Fruit fly (Drosophila melanogaster): Measurements from ENCODE around the gene ssx.

ssx gene

DNA sequence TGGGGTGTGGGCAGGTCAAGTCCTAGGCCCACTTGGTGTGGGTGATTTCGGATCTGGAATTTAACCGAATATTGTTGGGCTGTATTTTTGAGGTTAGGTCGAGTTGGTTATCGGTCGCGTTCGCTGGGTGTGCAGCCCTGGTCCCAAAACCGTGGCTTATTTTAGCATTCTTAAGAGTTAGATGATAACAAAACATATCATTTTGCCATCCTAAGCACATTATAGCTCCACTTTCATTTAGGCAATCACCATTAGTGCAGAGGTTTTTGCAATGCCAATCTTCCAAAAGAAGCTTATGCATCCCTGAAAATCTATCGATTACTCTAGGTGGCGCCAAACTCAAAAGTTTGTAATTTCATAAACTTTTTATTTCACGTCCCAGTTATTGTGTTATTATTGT lies 21.1 kb upstream of the ssx start, which contains the start of gene MTPAP (continued):
- TF ChIP-seq kni (GFP tag; optimal IDR thresholded peaks at IDR 0.05) (no peak), CG10959 (GFP tag; IDR thresholded peaks at IDR 0.05) (no peak), E2f1 (GFP tag; IDR thresholded peaks at IDR 0.05) (no peak), scrt (GFP tag; optimal IDR thresholded peaks at IDR 0.05) (no peak), ash1 (GFP tag; optimal IDR thresholded peaks at IDR 0.05) (no peak), ac (GFP tag; optimal IDR thresholded peaks at IDR 0.05) (no peak), sna (GFP tag; IDR thresholded peaks at IDR 0.05; ENCODE audit: partially characterized antibody) (peak; percentile 61; the same call in 1 of the 2 replicates), CG2678 (tag; optimal IDR thresholded peaks at IDR 0.05) (no peak), Med (GFP tag) (peak; percentile 84), fru (optimal IDR thresholded peaks at IDR 0.05) (no peak), Asciz (GFP tag; optimal IDR thresholded peaks at IDR 0.05) (no peak), CG13123 (GFP tag; optimal IDR thresholded peaks at IDR 0.05) (no peak), CG15073 (GFP tag; optimal IDR thresholded peaks at IDR 0.05) (no peak), CG16863 (GFP tag; optimal IDR thresholded peaks at IDR 0.05) (no peak), CG8388 (GFP tag; optimal IDR thresholded peaks at IDR 0.05) (no peak), her (GFP tag; optimal IDR thresholded peaks at IDR 0.05) (peak; percentile 14), dpn (GFP tag; optimal IDR thresholded peaks at IDR 0.05) (peak in 1 of 2 experiments; percentile 39), lilli (GFP tag; optimal IDR thresholded peaks at IDR 0.05) (peak; percentile 44), abd-A (tag; optimal IDR thresholded peaks at IDR 0.05) (no peak), dati (GFP tag; IDR thresholded peaks at IDR 0.05) (no peak), CG16779 (GFP tag; IDR thresholded peaks at IDR 0.05) (no peak), Poxn (GFP tag; IDR thresholded peaks at IDR 0.05) (no peak), Sry-δ (GFP tag; optimal IDR thresholded peaks at IDR 0.05) (peak; percentile 69), CG12104 (GFP tag; optimal IDR thresholded peaks at IDR 0.05) (no peak), tll (GFP tag; optimal IDR thresholded peaks at IDR 0.05) (peak in 1 of 2 experiments; percentile 6), D (optimal IDR thresholded peaks at IDR 0.05) (no peak), D (GFP tag; optimal IDR thresholded peaks at IDR 0.05) (no peak), Doc2 (GFP tag; IDR thresholded peaks at IDR 0.05) (no peak), Vsx1 (GFP tag; optimal IDR thresholded peaks at IDR 0.05) (no peak), CG2199 (GFP tag; IDR thresholded peaks at IDR 0.05) (no peak), Dip2 (GFP tag; IDR thresholded peaks at IDR 0.05) (no peak), trem (tag; optimal IDR thresholded peaks at IDR 0.05) (peak; percentile 64), CG3065 (GFP tag; optimal IDR thresholded peaks at IDR 0.05) (no peak), Dref (GFP tag; IDR thresholded peaks at IDR 0.05) (peak; percentile 70), Kr (GFP tag; optimal IDR thresholded peaks at IDR 0.05) (no peak), CG8944 (GFP tag; optimal IDR thresholded peaks at IDR 0.05) (peak; percentile 11), stc (GFP tag; IDR thresholded peaks at IDR 0.05) (no peak), Stat92E (GFP tag; optimal IDR thresholded peaks at IDR 0.05) (no peak), CG11504 (tag; optimal IDR thresholded peaks at IDR 0.05) (no peak), CG9817 (tag; optimal IDR thresholded peaks at IDR 0.05) (no peak), slp2 (GFP tag; optimal IDR thresholded peaks at IDR 0.05) (no peak), bcd (GFP tag; optimal IDR thresholded peaks at IDR 0.05) (no peak), PHDP (tag; optimal IDR thresholded peaks at IDR 0.05) (no peak), CG11085 (GFP tag; IDR thresholded peaks at IDR 0.05) (no peak), gro (GFP tag; optimal IDR thresholded peaks at IDR 0.05) (peak; percentile 25), lab (GFP tag; optimal IDR thresholded peaks at IDR 0.05) (no peak), repo (GFP tag; optimal IDR thresholded peaks at IDR 0.05) (no peak), CG13296 (GFP tag; optimal IDR thresholded peaks at IDR 0.05) (no peak), CG6854 (GFP tag; optimal IDR thresholded peaks at IDR 0.05) (no peak), Antp (GFP tag; optimal IDR thresholded peaks at IDR 0.05) (peak; percentile 14), pros (GFP tag; optimal IDR thresholded peaks at IDR 0.05) (no peak), CG6791 (GFP tag; IDR thresholded peaks at IDR 0.05; ENCODE audit: partially characterized antibody) (0 out of 3 replicates have a peak, but pooled peaks have one; percentile 29)

Data from whole organism, embryonic.